Worm (Caenorhabditis elegans) whole organism, L4 larva: ENCODE results near the gene srv-6.
A peak's percentile ranks its signal among the peaks of the same experiment; 100 is the strongest.

Experiments used
- D1046.2 ChIP-seq: fragments of 200-800 bp; sonication (Bioruptor generic); IDR thresholded peaks from 2 replicates; pipeline ENCODE4 v1.3.6; 2022; ENCODE audit warnings: missing genetic modification characterization, missing compliant biosample characterization
- F44E2.7 ChIP-seq: fragments of 200-800 bp; sonication (Bioruptor generic); IDR thresholded peaks from 2 replicates; pipeline ENCODE4 v2.1.2; 2022; ENCODE audit warnings: missing genetic modification characterization, missing compliant biosample characterization
- T20F7.1 ChIP-seq: fragments of 200-800 bp; sonication (Bioruptor generic); optimal IDR thresholded peaks from 2 replicates; lab custom pipeline; 2018; ENCODE audit warnings: mild to moderate bottlenecking, missing genetic modification characterization, missing compliant biosample characterization
- Y105C5A.15 ChIP-seq: fragments of 200-800 bp; sonication (Bioruptor generic); IDR thresholded peaks from 2 replicates; pipeline ENCODE4 v1.3.6; 2022; ENCODE audit warnings: missing genetic modification characterization, missing compliant biosample characterization
- Y5F2A.4 ChIP-seq: fragments of 200-800 bp; sonication (Bioruptor generic); optimal IDR thresholded peaks from 2 replicates; lab custom pipeline; 2018; ENCODE audit warnings: mild to moderate bottlenecking, missing genetic modification characterization, missing compliant biosample characterization
- Y75B8A.6 ChIP-seq: fragments of 200-800 bp; sonication (Bioruptor generic); IDR thresholded peaks from 2 replicates; pipeline ENCODE4 v1.3.6; 2022; ENCODE audit warnings: missing genetic modification reagents, missing genetic modification characterization, missing compliant biosample characterization
- aha-1 ChIP-seq: fragments of 150-350 bp; peaks from one replicate; lab custom pipeline; 2014; ENCODE audit warnings: missing biosample characterization, missing genetic modification characterization
- aly-2 ChIP-seq: sonication (generic microtip); optimal IDR thresholded peaks from 2 replicates; lab custom pipeline; 2018; ENCODE audit warnings: missing biosample characterization, missing genetic modification characterization
- ama-1 ChIP-seq: fragments of 150-350 bp; optimal IDR thresholded peaks from 2 replicates; lab custom pipeline; 2014; ENCODE audit warnings: inconsistent platforms, mixed read lengths
- arid-1 ChIP-seq: fragments of 200-800 bp; sonication (Bioruptor generic); conservative IDR thresholded peaks from 2 replicates; pipeline ENCODE4 v1.3.6; 2022; ENCODE audit warnings: missing genetic modification reagents, missing genetic modification characterization, missing compliant biosample characterization
- ceh-32 ChIP-seq: sonication (generic microtip); optimal IDR thresholded peaks from 2 replicates; lab custom pipeline; 2016; ENCODE audit warnings: mild to moderate bottlenecking, missing genetic modification characterization, missing compliant biosample characterization; ENCODE audit not compliant: poor library complexity
- ces-1 ChIP-seq: fragments of 150-350 bp; sonication (generic microtip); optimal IDR thresholded peaks from 4 replicates; lab custom pipeline; 2014; ENCODE audit warnings: missing biosample characterization, missing genetic modification reagents, missing genetic modification characterization
- daf-16 ChIP-seq, 3 experiments: sonication (generic microtip); optimal IDR thresholded peaks; 2 replicates each; lab custom pipeline; 2016 to 2017; ENCODE audit warnings: missing genetic modification characterization in 3 of 3, missing genetic modification reagents in 3 of 3, mild to moderate bottlenecking in 2 of 3, missing compliant biosample characterization in 2 of 3, missing biosample characterization in 1 of 3, moderate library complexity in 1 of 3
- daf-19 ChIP-seq: fragments of 200-800 bp; sonication (Bioruptor generic); conservative IDR thresholded peaks from 2 replicates; pipeline ENCODE4 v1.3.6; 2022; ENCODE audit warnings: missing genetic modification characterization, missing compliant biosample characterization
- dmd-6 ChIP-seq: fragments of 200-800 bp; sonication (Bioruptor generic); IDR thresholded peaks from 2 replicates; pipeline ENCODE4 v1.3.6; 2022; ENCODE audit warnings: missing genetic modification reagents, missing genetic modification characterization, missing compliant biosample characterization
- dmd-8 ChIP-seq: fragments of 200-800 bp; sonication (Bioruptor generic); IDR thresholded peaks from 2 replicates; pipeline ENCODE4 v1.3.6; 2022; ENCODE audit warnings: missing genetic modification characterization, missing compliant biosample characterization
- dve-1 ChIP-seq: sonication (generic microtip); optimal IDR thresholded peaks from 2 replicates; lab custom pipeline; 2017; ENCODE audit warnings: antibody characterized with exemption, mild to moderate bottlenecking, missing genetic modification characterization, missing compliant biosample characterization; ENCODE audit not compliant: insufficient read depth
- egl-43 ChIP-seq: fragments of 200-800 bp; sonication (Bioruptor generic); IDR thresholded peaks from 2 replicates; pipeline ENCODE4 v1.3.6; 2022; ENCODE audit warnings: missing genetic modification reagents, missing genetic modification characterization, missing compliant biosample characterization
- fkh-10 ChIP-seq: fragments of 150-350 bp; optimal IDR thresholded peaks from 2 replicates; lab custom pipeline; 2014; ENCODE audit warnings: missing biosample characterization, missing genetic modification reagents, missing genetic modification characterization
- hlh-11 ChIP-seq: fragments of 200-800 bp; sonication (Bioruptor generic); optimal IDR thresholded peaks from 2 replicates; lab custom pipeline; 2018; ENCODE audit warnings: mild to moderate bottlenecking, missing genetic modification characterization, missing compliant biosample characterization
- hlh-30 ChIP-seq: sonication (generic microtip); optimal IDR thresholded peaks from 2 replicates; lab custom pipeline; 2017; ENCODE audit warnings: antibody characterized with exemption, mild to moderate bottlenecking, missing genetic modification characterization, missing compliant biosample characterization; ENCODE audit not compliant: insufficient read depth
- hmg-1.1 ChIP-seq: fragments of 200-800 bp; sonication (Bioruptor generic); IDR thresholded peaks from 2 replicates; pipeline ENCODE4 v1.3.6; 2022; ENCODE audit warnings: missing genetic modification reagents, missing genetic modification characterization, missing compliant biosample characterization
- lin-13 ChIP-seq: fragments of 150-350 bp; optimal IDR thresholded peaks from 2 replicates; lab custom pipeline; 2014; ENCODE audit warnings: missing biosample characterization, missing genetic modification reagents, missing genetic modification characterization
- lin-15B ChIP-seq: fragments of 150-350 bp; sonication (generic microtip); optimal IDR thresholded peaks from 3 replicates; lab custom pipeline; 2014; ENCODE audit warnings: missing biosample characterization, missing genetic modification characterization
- lsy-2 ChIP-seq, 2 experiments: fragments of 150-350 bp in 1 of 2; sonication (generic microtip) in 1 of 2; optimal IDR thresholded peaks; 2 replicates each; lab custom pipeline; 2014 to 2017; ENCODE audit warnings: missing biosample characterization in 2 of 2, missing genetic modification characterization in 2 of 2
- madf-9 ChIP-seq: fragments of 200-800 bp; sonication (Bioruptor generic); conservative IDR thresholded peaks from 2 replicates; pipeline ENCODE4 v1.3.6; 2022; ENCODE audit warnings: missing genetic modification reagents, missing genetic modification characterization, missing compliant biosample characterization
- mdl-1 ChIP-seq, 2 experiments: fragments of 150-350 bp in 1 of 2; sonication (generic microtip) in 1 of 2; optimal IDR thresholded peaks; 2 replicates each; lab custom pipeline; 2014 to 2017; ENCODE audit warnings: missing biosample characterization in 2 of 2, missing genetic modification characterization in 2 of 2
- mep-1 ChIP-seq: fragments of 150-350 bp; sonication (generic microtip); optimal IDR thresholded peaks from 3 replicates; lab custom pipeline; 2014; ENCODE audit warnings: missing biosample characterization, missing genetic modification characterization
- mes-2 ChIP-seq: sonication (generic microtip); optimal IDR thresholded peaks from 2 replicates; lab custom pipeline; 2016; ENCODE audit warnings: missing genotype, mild to moderate bottlenecking, missing genetic modification characterization, missing compliant biosample characterization; ENCODE audit not compliant: poor library complexity, severe bottlenecking
- nhr-28 ChIP-seq: fragments of 150-350 bp; optimal IDR thresholded peaks from 2 replicates; lab custom pipeline; 2014; ENCODE audit warnings: missing biosample characterization, missing genetic modification characterization
- nhr-42 ChIP-seq: fragments of 200-800 bp; sonication (Bioruptor generic); IDR thresholded peaks from 2 replicates; pipeline ENCODE4 v1.3.6; 2022; ENCODE audit warnings: missing genetic modification characterization, missing compliant biosample characterization
- nhr-48 ChIP-seq: sonication (generic microtip); optimal IDR thresholded peaks from 2 replicates; lab custom pipeline; 2016; ENCODE audit warnings: mild to moderate bottlenecking, missing genetic modification characterization, missing compliant biosample characterization
- pqm-1 ChIP-seq: sonication (generic microtip); optimal IDR thresholded peaks from 2 replicates; lab custom pipeline; 2017; ENCODE audit warnings: missing biosample characterization, missing genetic modification characterization
- rbr-2 ChIP-seq: sonication (generic microtip); optimal IDR thresholded peaks from 2 replicates; lab custom pipeline; 2016; ENCODE audit warnings: missing genotype, missing genetic modification characterization, missing compliant biosample characterization
- sdz-12 ChIP-seq: fragments of 200-800 bp; sonication (Bioruptor generic); optimal IDR thresholded peaks from 2 replicates; lab custom pipeline; 2018; ENCODE audit warnings: mild to moderate bottlenecking, missing genetic modification characterization, missing compliant biosample characterization
- spr-1 ChIP-seq: sonication (generic microtip); optimal IDR thresholded peaks from 2 replicates; lab custom pipeline; 2016; ENCODE audit warnings: mild to moderate bottlenecking, missing genetic modification characterization, missing compliant biosample characterization
- unc-130 ChIP-seq: sonication (generic microtip); optimal IDR thresholded peaks from 2 replicates; lab custom pipeline; 2016; ENCODE audit warnings: missing genetic modification reagents, missing genetic modification characterization, missing compliant biosample characterization
- unc-62 ChIP-seq, 3 experiments: fragments of 150-350 bp in 1 of 3; sonication (generic microtip); optimal IDR thresholded peaks in 2 of 3; peaks in 1 of 3; 1 replicate in 1 of 3; 2 replicates in 2 of 3; lab custom pipeline; 2014 to 2017; ENCODE audit warnings: missing biosample characterization in 3 of 3, missing genetic modification characterization in 3 of 3, missing genetic modification reagents in 3 of 3, missing genotype in 1 of 3
- vab-7 ChIP-seq: fragments of 200-800 bp; sonication (Bioruptor generic); IDR thresholded peaks from 2 replicates; pipeline ENCODE4 v1.3.6; 2022; ENCODE audit warnings: missing genetic modification reagents, missing genetic modification characterization, missing compliant biosample characterization

Gene srv-6

ce11 chrX:4266178-4266931, 9.5 kb downstream of the srv-6 start:
- TF ChIP-seq mes-2 (tag; lab: Kevin White, UChicago), result no peak
- TF ChIP-seq nhr-28 (tag; lab: Kevin White, UChicago), result peak; percentile 26
- no peak for TF ChIP-seq Y75B8A.6 (GFP tag; lab: Robert Waterston, UW)
- TF ChIP-seq ces-1 (GFP tag; lab: Kevin White, UChicago), result no peak
- no peak for TF ChIP-seq vab-7 (GFP tag; lab: Robert Waterston, UW)
- TF ChIP-seq F44E2.7, result no peak
- no peak for TF ChIP-seq dmd-8 (GFP tag; lab: Robert Waterston, UW)
- no peak for TF ChIP-seq mep-1 (tag; lab: Kevin White, UChicago)
- no peak for TF ChIP-seq rbr-2 (tag; lab: Kevin White, UChicago)
- TF ChIP-seq nhr-42, result no peak
- TF ChIP-seq unc-62 (GFP tag; optimal IDR thresholded peaks at IDR 0.05 in 1 of 2; lab: Kevin White, UChicago), result peak in 1 of 2 experiments; percentile 59
- no peak for TF ChIP-seq unc-62 (tag; optimal IDR thresholded peaks at IDR 0.05; lab: Kevin White, UChicago)
- TF ChIP-seq daf-19, result no peak
- TF ChIP-seq egl-43, result no peak
- no peak for TF ChIP-seq dve-1 (tag; lab: Kevin White, UChicago)
- no peak for TF ChIP-seq aha-1 (tag; lab: Kevin White, UChicago)
- TF ChIP-seq nhr-48 (tag; lab: Kevin White, UChicago), result no peak
- peak; percentile 84 for TF ChIP-seq hlh-30 (tag; lab: Kevin White, UChicago)
- TF ChIP-seq hlh-11, result peak; percentile 46
- TF ChIP-seq spr-1 (tag; lab: Kevin White, UChicago), result no peak
- peak in 1 of 2 experiments; percentile 71 for TF ChIP-seq daf-16 (GFP tag; optimal IDR thresholded peaks at IDR 0.05; lab: Kevin White, UChicago)
- no peak for TF ChIP-seq daf-16 (tag; optimal IDR thresholded peaks at IDR 0.05; lab: Kevin White, UChicago)
- TF ChIP-seq arid-1 (GFP tag; lab: Robert Waterston, UW), result no peak

ce11 chrX:4268396-4268795, 11.5 kb downstream of the srv-6 start:
- TF ChIP-seq nhr-28 (tag; lab: Kevin White, UChicago) (peak; percentile 28), pqm-1 (peak; percentile 17), unc-62 (GFP tag; optimal IDR thresholded peaks at IDR 0.05 in 1 of 2; lab: Kevin White, UChicago) (peak in 1 of 2 experiments; percentile 82), unc-62 (tag; optimal IDR thresholded peaks at IDR 0.05; lab: Kevin White, UChicago) (no peak), hlh-30 (tag; lab: Kevin White, UChicago) (peak; percentile 32), Y105C5A.15 (no peak), lin-13 (no peak), ama-1 (lab: Kevin White, UChicago) (no peak)
- TF ChIP-seq, all 104 proteins: peak for 4

ce11 chrX:4273614-4274013, 16.8 kb downstream of the srv-6 start, which contains the start of gene C52B9.10:
C52B9.10 (plus strand) TSS chrX:4273914.
- TF ChIP-seq D1046.2 (GFP tag; lab: Robert Waterston, UW) (no peak), Y5F2A.4 (GFP tag; lab: Kevin White, UChicago) (no peak), mep-1 (tag; lab: Kevin White, UChicago) (no peak), Y105C5A.15 (no peak), dmd-6 (GFP tag; lab: Robert Waterston, UW) (no peak), ceh-32 (tag; lab: Kevin White, UChicago) (no peak), fkh-10 (GFP tag; lab: Kevin White, UChicago) (no peak), unc-130 (no peak), hmg-1.1 (GFP tag; lab: Robert Waterston, UW) (no peak), mdl-1 (tag; optimal IDR thresholded peaks at IDR 0.05; lab: Kevin White, UChicago) (no peak), lin-15B (no peak), aly-2 (tag; lab: Kevin White, UChicago) (no peak), madf-9 (no peak), egl-43 (no peak), sdz-12 (GFP tag; lab: Kevin White, UChicago) (no peak), nhr-28 (tag; lab: Kevin White, UChicago) (no peak), T20F7.1 (GFP tag; lab: Kevin White, UChicago) (no peak), lsy-2 (tag; optimal IDR thresholded peaks at IDR 0.05; lab: Kevin White, UChicago) (no peak)
